Fruit fly (Drosophila melanogaster) whole organism: ENCODE data around the gene Jhbp11.

Experiments used
- CG8478 ChIP-seq: fragments of >200 bp; optimal IDR thresholded peaks from 2 replicates; lab custom pipeline; 2018; ENCODE audit warnings: inconsistent platforms
- Dll ChIP-seq: fragments of >200 bp; optimal IDR thresholded peaks from 2 replicates; lab custom pipeline; 2017
- EcR ChIP-seq, 2 experiments: fragments of >200 bp; optimal IDR thresholded peaks; 2 replicates each; lab custom pipeline; 2017; ENCODE audit warnings: missing biosample characterization in 2 of 2, missing genetic modification characterization in 2 of 2, missing genetic modification reagents in 2 of 2
- pan ChIP-seq: fragments of >200 bp; optimal IDR thresholded peaks from 2 replicates; lab custom pipeline; 2017
- psq ChIP-seq: fragments of >200 bp; optimal IDR thresholded peaks from 2 replicates; lab custom pipeline; 2017
- usp ChIP-seq: fragments of >200 bp; optimal IDR thresholded peaks from 2 replicates; lab custom pipeline; 2017; ENCODE audit warnings: missing biosample characterization, missing genetic modification characterization, mixed read lengths

Gene Jhbp11

DNA sequence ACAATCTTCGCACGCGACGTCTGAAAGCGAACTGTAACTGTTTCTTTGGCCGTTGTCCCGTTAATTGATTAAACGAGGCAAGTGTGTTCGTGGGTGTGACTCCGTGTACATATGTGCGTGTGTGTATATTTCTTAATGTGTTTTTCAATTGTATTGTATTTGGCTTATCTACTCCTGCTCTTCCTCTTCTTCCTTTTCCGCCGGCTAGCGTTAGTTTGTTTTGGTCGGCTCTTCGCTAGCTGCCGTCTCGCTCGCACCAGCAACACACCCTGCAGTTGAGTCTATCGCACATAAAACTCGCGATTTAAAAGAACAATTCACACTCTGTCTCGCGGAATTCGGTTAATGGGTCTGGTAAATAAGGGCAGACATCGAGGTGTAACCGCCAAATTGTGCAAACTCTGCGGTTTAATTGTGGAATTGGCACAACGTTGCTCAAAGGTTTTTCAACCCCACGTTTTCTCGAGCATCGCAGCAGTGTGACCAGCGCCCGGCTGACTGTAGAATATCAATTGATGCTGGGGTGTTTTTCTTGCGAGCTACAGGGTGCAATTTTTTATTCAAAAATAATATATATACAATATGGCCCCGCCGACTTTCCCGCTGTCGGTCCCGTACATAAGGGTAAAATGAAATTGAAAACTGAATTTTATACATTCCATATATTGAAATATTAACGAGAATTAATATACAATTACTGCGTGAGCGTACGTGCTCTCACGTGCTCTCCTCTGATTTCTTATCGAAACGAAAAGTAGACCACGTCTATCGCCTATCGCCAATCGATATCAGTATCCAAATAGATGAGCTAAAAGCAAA is 11.0 kb downstream of the Jhbp11 start, which contains the start of the genes gb and CG5815:
Gene gb (minus strand): TSS at position 487 of the 819 bp plus-strand sequence.
Gene CG5815 (plus strand): TSS at position 783 of the 819 bp plus-strand sequence.
- TF ChIP-seq EcR (GFP tag; optimal IDR thresholded peaks at IDR 0.05; lab: Kevin White, UChicago) = peak in 1 of 2 experiments; percentile 72
- no peak for TF ChIP-seq usp (GFP tag; lab: Kevin White, UChicago)

DNA sequence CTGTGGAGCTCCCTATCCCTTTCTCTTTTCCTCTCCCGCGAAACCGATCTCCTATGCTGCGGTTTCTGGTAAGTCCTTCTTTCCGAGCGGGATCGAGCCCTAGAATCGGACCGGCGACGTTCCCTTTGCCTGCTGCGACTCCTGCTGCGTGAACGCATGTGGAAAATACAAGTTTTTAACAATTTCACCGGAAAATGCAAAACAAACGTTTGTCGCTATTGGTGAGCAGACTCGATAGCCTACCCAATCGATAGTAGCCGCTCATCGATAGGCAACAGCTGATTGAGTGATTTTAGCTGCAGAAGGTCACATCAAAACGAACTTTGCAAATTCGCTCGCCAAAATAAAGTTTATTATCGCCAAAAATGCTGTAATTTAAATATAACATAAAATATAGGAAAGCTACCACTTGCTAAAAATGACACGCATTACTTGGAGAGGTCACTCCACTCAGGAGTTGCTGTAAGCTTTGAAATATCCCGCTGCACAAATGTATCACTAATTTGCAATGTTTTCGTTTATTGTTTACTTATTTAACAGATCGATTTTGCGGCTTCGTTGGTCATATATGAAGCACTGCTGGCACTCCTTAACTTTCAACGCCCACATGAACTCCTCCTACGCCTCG is 15.5 kb downstream of the Jhbp11 start, which contains the start of the genes CG6066 and CG5880:
Gene CG6066 (minus strand): TSS at position 243 of the 628 bp plus-strand sequence.
Gene CG5880 (plus strand): TSS at position 281 of the 628 bp plus-strand sequence.
- no peak for TF ChIP-seq Dll

- TF ChIP-seq EcR (GFP tag; optimal IDR thresholded peaks at IDR 0.05; lab: Kevin White, UChicago) (no peak), usp (GFP tag; lab: Kevin White, UChicago) (no peak), Dll (no peak), pan (no peak)
These were observed 17.3 kb downstream of the Jhbp11 start, which contains the start of gene CG5882 for dm6 chr3R:27118346-27118745. Gene CG5882, plus strand, starts transcription at chr3R:27118646.

dm6 chr3R:27124588-27124987 is 23.6 kb downstream of the Jhbp11 start, which contains the start of gene CG6059:
Gene CG6059, minus strand, starts transcription at chr3R:27124688.
- TF ChIP-seq EcR (GFP tag; optimal IDR thresholded peaks at IDR 0.05; lab: Kevin White, UChicago) = no peak

dm6 chr3R:27128723-27129122 is 27.7 kb downstream of the Jhbp11 start:
- TF ChIP-seq psq (lab: Kevin White, UChicago) (no peak), EcR (GFP tag; optimal IDR thresholded peaks at IDR 0.05; lab: Kevin White, UChicago) (no peak), pan (no peak), CG8478 (lab: Kevin White, UChicago) (no peak), Dll (no peak), usp (GFP tag; lab: Kevin White, UChicago) (no peak)

dm6 chr3R:27129580-27130385 is 28.8 kb downstream of the Jhbp11 start:
- TF ChIP-seq Dll (no peak), usp (GFP tag; lab: Kevin White, UChicago) (no peak), pan (no peak), CG8478 (lab: Kevin White, UChicago) (no peak)

DNA sequence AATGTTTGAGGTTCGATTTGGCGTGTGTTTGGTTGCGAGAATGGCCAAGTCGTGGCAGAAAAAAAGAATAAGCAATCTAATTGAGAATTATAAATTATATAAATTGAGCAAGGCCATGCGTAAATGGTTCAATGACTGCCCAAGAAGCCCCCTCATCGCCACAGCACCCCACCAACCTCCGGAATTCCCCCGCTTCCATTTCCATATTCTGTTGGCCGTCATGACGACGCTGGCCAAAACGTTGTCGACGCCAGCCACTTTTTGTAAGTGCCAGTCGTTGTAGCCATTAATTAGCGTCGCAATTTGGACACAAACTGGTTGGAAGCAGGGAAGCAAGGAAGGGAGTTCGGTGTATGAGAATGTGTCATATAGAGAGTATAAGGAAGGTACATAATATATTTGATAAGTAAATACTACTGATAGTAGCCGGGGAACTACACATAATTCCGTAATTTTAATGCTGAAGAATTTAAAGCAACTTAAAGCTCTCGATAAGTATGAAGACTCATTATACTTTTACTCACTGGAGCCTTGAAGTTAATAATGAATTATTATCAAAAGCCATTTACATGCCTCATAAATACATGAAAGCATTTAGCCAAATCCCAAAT is 29.6 kb downstream of the Jhbp11 start:
- no peak for TF ChIP-seq Dll
- no peak for TF ChIP-seq EcR (GFP tag; optimal IDR thresholded peaks at IDR 0.05; lab: Kevin White, UChicago)
- TF ChIP-seq psq (lab: Kevin White, UChicago) = no peak
- TF ChIP-seq pan = no peak
- TF ChIP-seq usp (GFP tag; lab: Kevin White, UChicago) = no peak
- no peak for TF ChIP-seq CG8478 (lab: Kevin White, UChicago)

- no peak for TF ChIP-seq usp (GFP tag; lab: Kevin White, UChicago)
- TF ChIP-seq EcR (GFP tag; optimal IDR thresholded peaks at IDR 0.05; lab: Kevin White, UChicago) = no peak
- TF ChIP-seq Dll = no peak
- no peak for TF ChIP-seq psq (lab: Kevin White, UChicago)
- no peak for TF ChIP-seq pan
- no peak for TF ChIP-seq CG8478 (lab: Kevin White, UChicago)
These were observed 30.4 kb downstream of the Jhbp11 start for dm6 chr3R:27131408-27131807.

DNA sequence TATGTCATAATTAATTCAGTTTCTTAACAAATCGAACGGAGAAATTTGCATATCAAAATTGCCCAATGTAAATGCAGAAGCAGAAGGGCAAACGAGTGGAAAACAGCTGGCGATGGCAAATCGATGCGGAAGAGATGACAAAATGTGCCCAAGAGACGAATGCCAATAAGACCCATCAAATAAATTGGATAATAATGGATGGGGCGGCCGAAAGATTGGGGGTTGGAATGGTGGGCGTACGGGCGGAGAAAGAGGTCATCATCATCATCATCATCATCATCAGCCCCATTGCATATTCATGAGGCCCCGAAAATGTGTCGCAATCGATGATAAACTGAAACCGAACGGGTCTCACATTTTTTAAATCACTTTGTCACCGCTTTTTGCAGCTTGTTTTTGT is 33.0 kb downstream of the Jhbp11 start:
- TF ChIP-seq CG8478 (lab: Kevin White, UChicago) = no peak
- no peak for TF ChIP-seq pan
- no peak for TF ChIP-seq Dll
- no peak for TF ChIP-seq psq (lab: Kevin White, UChicago)
- no peak for TF ChIP-seq usp (GFP tag; lab: Kevin White, UChicago)
- TF ChIP-seq EcR (GFP tag; optimal IDR thresholded peaks at IDR 0.05; lab: Kevin White, UChicago) = no peak

- no peak for TF ChIP-seq psq (lab: Kevin White, UChicago)
- TF ChIP-seq CG8478 (lab: Kevin White, UChicago) = no peak
- no peak for TF ChIP-seq EcR (GFP tag; optimal IDR thresholded peaks at IDR 0.05; lab: Kevin White, UChicago)
- no peak for TF ChIP-seq usp (GFP tag; lab: Kevin White, UChicago)
- no peak for TF ChIP-seq pan
- TF ChIP-seq Dll = no peak
These were observed 33.8 kb downstream of the Jhbp11 start for dm6 chr3R:27134728-27135361.
